Worm (Caenorhabditis elegans) whole organism, L1 larva: ENCODE data around the gene R05D3.9.

ENCODE experiments used
- C34B4.2 ChIP-seq: sonication (generic microtip); optimal IDR thresholded peaks from 2 replicates; lab custom pipeline; 2017; ENCODE audit warnings: mild to moderate bottlenecking, missing genetic modification characterization, missing compliant biosample characterization
- F16B12.6 ChIP-seq: fragments of 150-350 bp; optimal IDR thresholded peaks from 2 replicates; lab custom pipeline; 2014; ENCODE audit warnings: missing biosample characterization, missing genetic modification characterization
- Y116A8C.19 ChIP-seq: sonication (generic microtip); optimal IDR thresholded peaks from 2 replicates; lab custom pipeline; 2016; ENCODE audit warnings: missing compliant biosample characterization, missing genetic modification characterization, borderline replicate concordance
- aha-1 ChIP-seq: fragments of 150-350 bp; optimal IDR thresholded peaks from 2 replicates; lab custom pipeline; 2014; ENCODE audit warnings: missing biosample characterization, missing genetic modification characterization
- aly-2 ChIP-seq: fragments of 150-350 bp; optimal IDR thresholded peaks from 2 replicates; lab custom pipeline; 2014; ENCODE audit warnings: missing biosample characterization, missing genetic modification characterization
- ama-1 ChIP-seq: fragments of 150-350 bp; optimal IDR thresholded peaks from 2 replicates; lab custom pipeline; 2014
- blmp-1 ChIP-seq: fragments of 150-350 bp; optimal IDR thresholded peaks from 2 replicates; lab custom pipeline; 2014; ENCODE audit warnings: missing biosample characterization, missing genetic modification characterization
- ceh-63 ChIP-seq: fragments of 200-800 bp; sonication (Bioruptor generic); optimal IDR thresholded peaks from 2 replicates; lab custom pipeline; 2018; ENCODE audit warnings: mild to moderate bottlenecking, missing genetic modification characterization, missing compliant biosample characterization
- ceh-8 ChIP-seq: fragments of 200-800 bp; sonication (Bioruptor generic); optimal IDR thresholded peaks from 2 replicates; lab custom pipeline; 2018; ENCODE audit warnings: mild to moderate bottlenecking, missing genetic modification characterization, moderate library complexity, missing compliant biosample characterization
- ceh-82 ChIP-seq, 3 experiments: fragments of 150-350 bp in 1 of 3; sonication (generic microtip) in 2 of 3; optimal IDR thresholded peaks; 2 replicates each; lab custom pipeline; 2014 to 2017; ENCODE audit warnings: missing biosample characterization in 3 of 3, missing genetic modification characterization in 3 of 3
- ceh-90 ChIP-seq: sonication (generic microtip); optimal IDR thresholded peaks from 2 replicates; lab custom pipeline; 2016; ENCODE audit warnings: missing genetic modification characterization, missing compliant biosample characterization
- efl-1 ChIP-seq, 4 experiments: fragments of 150-350 bp; optimal IDR thresholded peaks in 3 of 4; peaks in 1 of 4; 1 replicate in 1 of 4; 2 replicates in 3 of 4; lab custom pipeline; 2014; ENCODE audit warnings: missing biosample characterization in 2 of 4, missing genetic modification characterization in 2 of 4, missing genetic modification reagents in 2 of 4
- efl-3 ChIP-seq: fragments of 200-800 bp; sonication (Bioruptor generic); optimal IDR thresholded peaks from 2 replicates; lab custom pipeline; 2018; ENCODE audit warnings: mild to moderate bottlenecking, missing genetic modification characterization, missing compliant biosample characterization
- elt-3 ChIP-seq, 6 experiments: fragments of 150-350 bp in 1 of 6; sonication (generic microtip); optimal IDR thresholded peaks; 2 replicates each; lab custom pipeline; 2017 to 2018; ENCODE audit warnings: missing biosample characterization in 6 of 6, missing genetic modification characterization in 6 of 6, inconsistent platforms in 1 of 6
- ets-5 ChIP-seq: fragments of 200-800 bp; sonication (Bioruptor generic); IDR thresholded peaks from 2 replicates; pipeline ENCODE4 v1.3.6; 2022; ENCODE audit warnings: missing genetic modification characterization, missing compliant biosample characterization
- fkh-10 ChIP-seq: sonication (generic microtip); optimal IDR thresholded peaks from 2 replicates; lab custom pipeline; 2017; ENCODE audit warnings: missing biosample characterization, missing genetic modification reagents, missing genetic modification characterization
- fkh-4 ChIP-seq: sonication (generic microtip); optimal IDR thresholded peaks from 2 replicates; lab custom pipeline; 2016; ENCODE audit warnings: missing compliant biosample characterization, missing genetic modification characterization, borderline replicate concordance
- grh-1 ChIP-seq: fragments of 200-800 bp; sonication (Bioruptor generic); IDR thresholded peaks from 2 replicates; pipeline ENCODE4 v1.3.6; 2022; ENCODE audit warnings: missing genetic modification reagents, missing genetic modification characterization, missing compliant biosample characterization
- hpl-2 ChIP-seq: fragments of 150-350 bp; optimal IDR thresholded peaks from 2 replicates; lab custom pipeline; 2014; ENCODE audit warnings: missing biosample characterization, missing genetic modification reagents, missing genetic modification characterization
- isw-1 ChIP-seq: fragments of 200-800 bp; sonication (Bioruptor generic); IDR thresholded peaks from 2 replicates; pipeline ENCODE4 v1.3.6; 2022; ENCODE audit warnings: missing genetic modification characterization, missing compliant biosample characterization
- jun-1 ChIP-seq: fragments of 150-350 bp; optimal IDR thresholded peaks from 2 replicates; lab custom pipeline; 2014; ENCODE audit warnings: missing biosample characterization, missing genetic modification reagents, missing genetic modification characterization
- lin-14 ChIP-seq: fragments of 200-800 bp; sonication (Bioruptor generic); optimal IDR thresholded peaks from 2 replicates; lab custom pipeline; 2018; ENCODE audit warnings: mild to moderate bottlenecking, missing genetic modification characterization, moderate library complexity, missing compliant biosample characterization
- lin-35 ChIP-seq, 2 experiments: fragments of 150-350 bp; optimal IDR thresholded peaks; 2 replicates each; lab custom pipeline; 2014; ENCODE audit warnings: missing biosample characterization in 2 of 2, missing genetic modification characterization in 2 of 2, missing genetic modification reagents in 2 of 2
- lsy-2 ChIP-seq, 2 experiments: fragments of 150-350 bp; optimal IDR thresholded peaks; 2 replicates each; lab custom pipeline; 2014; ENCODE audit warnings: missing biosample characterization in 2 of 2, missing genetic modification characterization in 2 of 2
- mab-9 ChIP-seq: fragments of 200-800 bp; sonication (Bioruptor generic); IDR thresholded peaks from 2 replicates; pipeline ENCODE4 v1.3.6; 2022; ENCODE audit warnings: missing genetic modification reagents, missing genetic modification characterization, missing compliant biosample characterization
- nhr-11 ChIP-seq: fragments of 150-350 bp; optimal IDR thresholded peaks from 2 replicates; lab custom pipeline; 2014; ENCODE audit warnings: missing biosample characterization, missing genetic modification characterization
- nhr-12 ChIP-seq: sonication (generic microtip); optimal IDR thresholded peaks from 2 replicates; lab custom pipeline; 2017; ENCODE audit warnings: missing biosample characterization, missing genetic modification characterization
- nhr-237 ChIP-seq: fragments of 150-350 bp; optimal IDR thresholded peaks from 2 replicates; lab custom pipeline; 2014; ENCODE audit warnings: missing biosample characterization, missing genetic modification characterization
- nhr-28 ChIP-seq: fragments of 150-350 bp; optimal IDR thresholded peaks from 2 replicates; lab custom pipeline; 2014; ENCODE audit warnings: missing biosample characterization, missing genetic modification characterization
- nhr-71 ChIP-seq: sonication (generic microtip); optimal IDR thresholded peaks from 2 replicates; lab custom pipeline; 2016; ENCODE audit warnings: mild to moderate bottlenecking, missing genetic modification characterization, moderate library complexity, missing compliant biosample characterization
- nhr-77 ChIP-seq: fragments of 150-350 bp; optimal IDR thresholded peaks from 2 replicates; lab custom pipeline; 2014; ENCODE audit warnings: missing biosample characterization, missing genetic modification characterization
- nhr-85 ChIP-seq: sonication (generic microtip); peaks from one replicate; lab custom pipeline; 2016; ENCODE audit warnings: missing genetic modification characterization, inconsistent platforms, missing compliant biosample characterization
- nhr-90 ChIP-seq: sonication (generic microtip); optimal IDR thresholded peaks from 2 replicates; lab custom pipeline; 2016; ENCODE audit warnings: mild to moderate bottlenecking, missing genetic modification characterization, missing compliant biosample characterization; ENCODE audit not compliant: poor library complexity
- pqm-1 ChIP-seq: sonication (generic microtip); optimal IDR thresholded peaks from 3 replicates; lab custom pipeline; 2017; ENCODE audit warnings: missing biosample characterization, missing genetic modification characterization
- rnt-1 ChIP-seq: sonication (generic microtip); optimal IDR thresholded peaks from 2 replicates; lab custom pipeline; 2016; ENCODE audit warnings: mild to moderate bottlenecking, missing genetic modification characterization, moderate library complexity, missing compliant biosample characterization
- skn-1 ChIP-seq: fragments of 150-350 bp; optimal IDR thresholded peaks from 2 replicates; lab custom pipeline; 2014; ENCODE audit warnings: missing biosample characterization, missing genetic modification characterization
- snu-23 ChIP-seq: sonication (generic microtip); optimal IDR thresholded peaks from 2 replicates; lab custom pipeline; 2016; ENCODE audit warnings: missing genetic modification characterization, missing compliant biosample characterization
- sox-4 ChIP-seq: sonication (generic microtip); optimal IDR thresholded peaks from 2 replicates; lab custom pipeline; 2016; ENCODE audit warnings: missing genetic modification characterization, missing compliant biosample characterization
- swsn-7 ChIP-seq: sonication (generic microtip); optimal IDR thresholded peaks from 2 replicates; lab custom pipeline; 2016; ENCODE audit warnings: missing genetic modification characterization, missing compliant biosample characterization
- unc-62 ChIP-seq: fragments of 150-350 bp; optimal IDR thresholded peaks from 2 replicates; lab custom pipeline; 2014; ENCODE audit warnings: missing biosample characterization, missing genetic modification reagents, missing genetic modification characterization
- unc-86 ChIP-seq: sonication (generic microtip); optimal IDR thresholded peaks from 2 replicates; lab custom pipeline; 2016; ENCODE audit warnings: missing genetic modification characterization, missing compliant biosample characterization
- xbp-1 ChIP-seq: sonication (generic microtip); optimal IDR thresholded peaks from 2 replicates; lab custom pipeline; 2016; ENCODE audit warnings: missing genetic modification characterization, missing compliant biosample characterization
- zag-1 ChIP-seq: fragments of 150-350 bp; optimal IDR thresholded peaks from 2 replicates; lab custom pipeline; 2014; ENCODE audit warnings: missing biosample characterization, missing genetic modification characterization
- zip-4 ChIP-seq: fragments of 200-800 bp; sonication (Bioruptor generic); optimal IDR thresholded peaks from 2 replicates; lab custom pipeline; 2018; ENCODE audit warnings: mild to moderate bottlenecking, missing genetic modification characterization, moderate library complexity, missing compliant biosample characterization
- ztf-11 ChIP-seq, 2 experiments: sonication (generic microtip); optimal IDR thresholded peaks; 2 replicates each; lab custom pipeline; 2016 to 2017; ENCODE audit warnings: missing genetic modification characterization in 2 of 2, missing biosample characterization in 1 of 2, missing compliant biosample characterization in 1 of 2
- ztf-4 ChIP-seq: fragments of 150-350 bp; optimal IDR thresholded peaks from 2 replicates; lab custom pipeline; 2014; ENCODE audit warnings: missing biosample characterization, missing genetic modification characterization

The R05D3.9 gene

DNA sequence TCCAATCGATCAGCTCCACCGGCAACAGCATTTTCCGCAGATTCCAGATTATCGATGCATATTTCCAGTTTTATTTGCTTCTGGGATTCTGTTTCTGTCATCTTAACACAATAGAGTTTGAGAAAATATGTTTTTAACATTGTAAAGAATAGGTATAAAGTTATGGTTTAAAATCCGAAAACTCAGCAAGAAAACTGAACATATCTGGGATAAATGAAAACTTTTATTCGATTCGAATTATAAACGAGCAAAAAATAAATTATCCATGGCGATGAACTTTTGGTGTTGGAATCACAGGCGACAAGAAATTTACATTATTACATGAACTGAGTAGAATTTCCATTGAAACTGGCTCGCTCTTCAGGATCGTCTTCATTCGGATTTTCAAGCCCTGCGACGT is 35.0 kb upstream of the R05D3.9 start, which contains the start of gene cutc-1:
TSS of gene cutc-1 (minus strand) at position 101 of the 400 bp plus-strand sequence.
- TF ChIP-seq zip-4, result no peak
- TF ChIP-seq isw-1, result no peak
- no peak for TF ChIP-seq fkh-4 (tag; lab: Kevin White, UChicago)
- TF ChIP-seq zag-1, result no peak
- no peak for TF ChIP-seq ztf-4 (tag; lab: Kevin White, UChicago)
- TF ChIP-seq efl-1 (optimal IDR thresholded peaks at IDR 0.05; lab: Kevin White, UChicago), result no peak
- TF ChIP-seq efl-1 (GFP tag; optimal IDR thresholded peaks at IDR 0.05 in 1 of 2; lab: Kevin White, UChicago), result no peak
- TF ChIP-seq blmp-1, result no peak
- TF ChIP-seq nhr-85 (tag; lab: Kevin White, UChicago), result no peak
- TF ChIP-seq swsn-7, result no peak
- TF ChIP-seq ceh-90 (tag; lab: Kevin White, UChicago), result no peak
- TF ChIP-seq fkh-10 (GFP tag; lab: Kevin White, UChicago), result no peak

DNA sequence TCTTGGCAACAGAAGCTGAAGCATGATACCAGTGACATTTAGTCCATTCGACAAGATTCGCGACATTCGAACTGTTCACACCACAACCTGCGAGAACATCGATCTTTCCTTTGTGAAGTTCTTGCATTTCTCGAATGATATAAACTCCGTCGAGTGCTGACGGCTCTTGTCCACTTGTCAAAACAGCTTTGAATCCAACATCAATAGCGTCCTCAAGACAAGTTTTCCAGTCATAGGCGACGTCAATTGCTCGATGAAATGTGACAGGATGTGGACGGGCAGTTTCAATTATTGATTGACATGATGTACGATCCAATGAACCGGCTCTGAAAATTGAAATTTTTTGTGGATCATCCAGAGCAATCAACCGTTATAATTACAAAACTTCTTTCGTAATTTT is 34.1 kb upstream of the R05D3.9 start:
- TF ChIP-seq ztf-4 (tag; lab: Kevin White, UChicago) (no peak), isw-1 (no peak), aly-2 (tag; lab: Kevin White, UChicago) (no peak), snu-23 (GFP tag; lab: Kevin White, UChicago) (no peak), nhr-77 (tag; lab: Kevin White, UChicago) (no peak), rnt-1 (tag; lab: Kevin White, UChicago) (no peak), efl-3 (no peak), ceh-82 (tag; optimal IDR thresholded peaks at IDR 0.05; lab: Kevin White, UChicago) (no peak), pqm-1 (tag; lab: Kevin White, UChicago) (no peak), nhr-12 (no peak), ceh-63 (GFP tag; lab: Kevin White, UChicago) (no peak), zip-4 (no peak), unc-62 (no peak), sox-4 (tag; lab: Kevin White, UChicago) (no peak)
- TF ChIP-seq, all 84 proteins: peak for 0

DNA sequence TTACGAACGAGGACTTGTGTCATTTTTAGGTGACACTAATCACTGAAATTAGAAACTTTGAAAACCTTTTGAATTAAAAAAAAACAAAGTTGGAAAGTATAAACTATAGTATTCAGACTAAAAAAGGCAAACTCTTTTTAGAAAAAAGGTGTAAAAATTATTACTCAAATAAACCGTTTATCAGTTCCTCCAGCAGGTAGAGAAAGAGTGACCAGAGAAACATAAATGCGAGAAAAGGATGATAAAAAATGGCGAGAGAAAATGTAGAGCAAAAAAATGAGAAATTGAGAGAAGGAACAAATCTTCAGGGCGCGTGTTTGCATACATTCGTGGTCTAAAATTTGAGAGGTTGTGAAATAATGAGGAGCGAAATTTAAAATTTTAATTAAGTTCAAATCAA is 33.4 kb upstream of the R05D3.9 start, which contains the start of gene lap-1:
TSS of gene lap-1 (minus strand) at position 42 of the 400 bp plus-strand sequence.
- no peak for TF ChIP-seq Y116A8C.19 (tag; lab: Kevin White, UChicago)
- no peak for TF ChIP-seq swsn-7
- no peak for TF ChIP-seq nhr-237 (tag; lab: Kevin White, UChicago)
- TF ChIP-seq unc-86 (tag; lab: Kevin White, UChicago), result no peak
- no peak for TF ChIP-seq elt-3 (tag; optimal IDR thresholded peaks at IDR 0.05; lab: Kevin White, UChicago)
- TF ChIP-seq ama-1, result no peak
- no peak for TF ChIP-seq lin-35 (GFP tag; optimal IDR thresholded peaks at IDR 0.05; lab: Kevin White, UChicago)
- no peak for TF ChIP-seq ztf-11 (tag; optimal IDR thresholded peaks at IDR 0.05; lab: Kevin White, UChicago)
- no peak for TF ChIP-seq xbp-1 (tag; lab: Kevin White, UChicago)
- no peak for TF ChIP-seq skn-1 (tag; lab: Kevin White, UChicago)
- no peak for TF ChIP-seq pqm-1 (tag; lab: Kevin White, UChicago)
- no peak for TF ChIP-seq aha-1 (tag; lab: Kevin White, UChicago)
- TF ChIP-seq grh-1 (GFP tag; lab: Robert Waterston, UW), result no peak
- TF ChIP-seq aly-2 (tag; lab: Kevin White, UChicago), result no peak
- TF ChIP-seq mab-9 (GFP tag; lab: Robert Waterston, UW), result no peak
- no peak for TF ChIP-seq efl-1 (optimal IDR thresholded peaks at IDR 0.05; lab: Kevin White, UChicago)
- TF ChIP-seq efl-1 (GFP tag; optimal IDR thresholded peaks at IDR 0.05 in 1 of 2; lab: Kevin White, UChicago), result no peak

DNA sequence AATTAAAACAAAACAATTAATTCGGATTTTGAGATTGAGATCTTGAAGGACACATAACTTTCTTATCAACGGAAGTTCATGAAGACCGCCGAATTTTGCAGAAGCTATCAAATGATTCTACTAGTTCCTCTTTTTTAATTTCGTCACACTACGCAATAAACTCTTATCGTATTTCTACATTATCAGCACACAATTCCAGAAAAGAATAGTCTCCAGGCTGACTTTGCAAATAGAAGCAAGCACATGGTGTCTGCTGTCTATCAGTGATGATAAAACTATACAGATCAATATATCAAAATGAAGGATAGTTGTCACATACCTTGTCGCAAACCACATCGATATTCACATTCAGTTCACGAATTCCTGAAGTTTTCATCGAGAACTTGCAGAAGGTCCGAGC is 32.0 kb upstream of the R05D3.9 start:
- TF ChIP-seq nhr-11 (tag; lab: Kevin White, UChicago) (no peak), nhr-77 (tag; lab: Kevin White, UChicago) (no peak), isw-1 (no peak), lsy-2 (tag; optimal IDR thresholded peaks at IDR 0.05; lab: Kevin White, UChicago) (no peak), lin-14 (GFP tag; lab: Kevin White, UChicago) (peak; percentile 7), nhr-237 (tag; lab: Kevin White, UChicago) (no peak), ceh-8 (GFP tag; lab: Kevin White, UChicago) (no peak), sox-4 (tag; lab: Kevin White, UChicago) (no peak), hpl-2 (GFP tag; lab: Kevin White, UChicago) (no peak), blmp-1 (no peak), nhr-12 (no peak), zip-4 (no peak), ceh-90 (tag; lab: Kevin White, UChicago) (no peak), rnt-1 (tag; lab: Kevin White, UChicago) (no peak), nhr-28 (tag; lab: Kevin White, UChicago) (no peak), nhr-71 (tag; lab: Kevin White, UChicago) (peak; percentile 11), unc-86 (tag; lab: Kevin White, UChicago) (no peak), nhr-90 (tag; lab: Kevin White, UChicago) (no peak), ets-5 (GFP tag; lab: Robert Waterston, UW) (no peak), unc-62 (no peak), grh-1 (GFP tag; lab: Robert Waterston, UW) (no peak), jun-1 (peak; percentile 44), C34B4.2 (tag; lab: Kevin White, UChicago) (no peak), F16B12.6 (tag; lab: Kevin White, UChicago) (no peak), lin-35 (GFP tag; optimal IDR thresholded peaks at IDR 0.05; lab: Kevin White, UChicago) (no peak)
